Worm (Caenorhabditis elegans) whole organism, L4 larva: ENCODE data around the gene B0280.9.
A peak's percentile ranks its signal among the peaks of the same experiment; 100 is the strongest.

ENCODE experiments used
- R02D3.7 ChIP-seq: fragments of 150-350 bp; sonication (generic microtip); optimal IDR thresholded peaks from 3 replicates; lab custom pipeline; 2014; ENCODE audit warnings: missing biosample characterization, missing genetic modification characterization
- aha-1 ChIP-seq: fragments of 150-350 bp; peaks from one replicate; lab custom pipeline; 2014; ENCODE audit warnings: missing biosample characterization, missing genetic modification characterization
- ama-1 ChIP-seq: fragments of 150-350 bp; optimal IDR thresholded peaks from 2 replicates; lab custom pipeline; 2014; ENCODE audit warnings: inconsistent platforms, mixed read lengths
- attf-4 ChIP-seq: sonication (generic microtip); optimal IDR thresholded peaks from 3 replicates; lab custom pipeline; 2017; ENCODE audit warnings: missing biosample characterization, missing genetic modification characterization
- ceh-20 ChIP-seq: fragments of 200-800 bp; sonication (Bioruptor generic); IDR thresholded peaks from 2 replicates; pipeline ENCODE4 v1.3.6; 2022; ENCODE audit warnings: missing genetic modification reagents, missing genetic modification characterization, missing compliant biosample characterization
- ceh-28 ChIP-seq: fragments of 150-350 bp; optimal IDR thresholded peaks from 2 replicates; lab custom pipeline; 2014; ENCODE audit warnings: missing biosample characterization, missing genetic modification reagents, missing genetic modification characterization
- ceh-32 ChIP-seq: sonication (generic microtip); optimal IDR thresholded peaks from 2 replicates; lab custom pipeline; 2016; ENCODE audit warnings: mild to moderate bottlenecking, missing genetic modification characterization, missing compliant biosample characterization; ENCODE audit not compliant: poor library complexity
- cey-2 ChIP-seq: sonication (generic microtip); optimal IDR thresholded peaks from 3 replicates; lab custom pipeline; 2017; ENCODE audit warnings: missing genetic modification characterization, mild to moderate bottlenecking, missing compliant biosample characterization, antibody characterized with exemption, borderline replicate concordance; ENCODE audit not compliant: insufficient read depth
- daf-16 ChIP-seq, 3 experiments: sonication (generic microtip); optimal IDR thresholded peaks; 2 replicates each; lab custom pipeline; 2016 to 2017; ENCODE audit warnings: missing genetic modification characterization in 3 of 3, missing genetic modification reagents in 3 of 3, mild to moderate bottlenecking in 2 of 3, missing compliant biosample characterization in 2 of 3, missing biosample characterization in 1 of 3, moderate library complexity in 1 of 3
- daf-19 ChIP-seq: fragments of 200-800 bp; sonication (Bioruptor generic); conservative IDR thresholded peaks from 2 replicates; pipeline ENCODE4 v1.3.6; 2022; ENCODE audit warnings: missing genetic modification characterization, missing compliant biosample characterization
- dmd-6 ChIP-seq: fragments of 200-800 bp; sonication (Bioruptor generic); IDR thresholded peaks from 2 replicates; pipeline ENCODE4 v1.3.6; 2022; ENCODE audit warnings: missing genetic modification reagents, missing genetic modification characterization, missing compliant biosample characterization
- dpl-1 ChIP-seq: fragments of 150-350 bp; optimal IDR thresholded peaks from 2 replicates; lab custom pipeline; 2014; ENCODE audit warnings: missing biosample characterization, missing genetic modification reagents, missing genetic modification characterization
- fkh-10 ChIP-seq: fragments of 150-350 bp; optimal IDR thresholded peaks from 2 replicates; lab custom pipeline; 2014; ENCODE audit warnings: missing biosample characterization, missing genetic modification reagents, missing genetic modification characterization
- fos-1 ChIP-seq: fragments of 150-350 bp; optimal IDR thresholded peaks from 2 replicates; lab custom pipeline; 2014; ENCODE audit warnings: missing biosample characterization, missing genetic modification characterization
- hif-1 ChIP-seq, 2 experiments: sonication (generic microtip); optimal IDR thresholded peaks; 2 replicates each; lab custom pipeline; 2016 to 2017; ENCODE audit warnings: missing compliant biosample characterization in 2 of 2, missing genetic modification characterization in 2 of 2, missing genetic modification reagents in 2 of 2, missing genotype in 2 of 2, mild to moderate bottlenecking in 1 of 2
- hlh-11 ChIP-seq: fragments of 200-800 bp; sonication (Bioruptor generic); optimal IDR thresholded peaks from 2 replicates; lab custom pipeline; 2018; ENCODE audit warnings: mild to moderate bottlenecking, missing genetic modification characterization, missing compliant biosample characterization
- hlh-30 ChIP-seq: sonication (generic microtip); optimal IDR thresholded peaks from 2 replicates; lab custom pipeline; 2017; ENCODE audit warnings: antibody characterized with exemption, mild to moderate bottlenecking, missing genetic modification characterization, missing compliant biosample characterization; ENCODE audit not compliant: insufficient read depth
- lin-13 ChIP-seq: fragments of 150-350 bp; optimal IDR thresholded peaks from 2 replicates; lab custom pipeline; 2014; ENCODE audit warnings: missing biosample characterization, missing genetic modification reagents, missing genetic modification characterization
- lir-3 ChIP-seq: sonication (generic microtip); optimal IDR thresholded peaks from 2 replicates; lab custom pipeline; 2016; ENCODE audit warnings: mild to moderate bottlenecking, missing genetic modification characterization, missing compliant biosample characterization
- lsy-2 ChIP-seq, 2 experiments: fragments of 150-350 bp in 1 of 2; sonication (generic microtip) in 1 of 2; optimal IDR thresholded peaks; 2 replicates each; lab custom pipeline; 2014 to 2017; ENCODE audit warnings: missing biosample characterization in 2 of 2, missing genetic modification characterization in 2 of 2
- mes-2 ChIP-seq: sonication (generic microtip); optimal IDR thresholded peaks from 2 replicates; lab custom pipeline; 2016; ENCODE audit warnings: missing genotype, mild to moderate bottlenecking, missing genetic modification characterization, missing compliant biosample characterization; ENCODE audit not compliant: poor library complexity, severe bottlenecking
- mxl-3 ChIP-seq: fragments of 200-800 bp; sonication (Bioruptor generic); optimal IDR thresholded peaks from 2 replicates; lab custom pipeline; 2018; ENCODE audit warnings: mild to moderate bottlenecking, missing genetic modification characterization, missing compliant biosample characterization
- nhr-11 ChIP-seq: fragments of 150-350 bp; optimal IDR thresholded peaks from 2 replicates; lab custom pipeline; 2014; ENCODE audit warnings: missing biosample characterization, missing genetic modification characterization
- nhr-237 ChIP-seq: sonication (generic microtip); optimal IDR thresholded peaks from 2 replicates; lab custom pipeline; 2017; ENCODE audit warnings: missing biosample characterization, missing genetic modification characterization
- nhr-28 ChIP-seq: fragments of 150-350 bp; optimal IDR thresholded peaks from 2 replicates; lab custom pipeline; 2014; ENCODE audit warnings: missing biosample characterization, missing genetic modification characterization
- nhr-77 ChIP-seq: fragments of 150-350 bp; optimal IDR thresholded peaks from 2 replicates; lab custom pipeline; 2014; ENCODE audit warnings: missing biosample characterization, missing genetic modification characterization
- pqm-1 ChIP-seq: sonication (generic microtip); optimal IDR thresholded peaks from 2 replicates; lab custom pipeline; 2017; ENCODE audit warnings: missing biosample characterization, missing genetic modification characterization
- rbr-2 ChIP-seq: sonication (generic microtip); optimal IDR thresholded peaks from 2 replicates; lab custom pipeline; 2016; ENCODE audit warnings: missing genotype, missing genetic modification characterization, missing compliant biosample characterization
- spr-1 ChIP-seq: sonication (generic microtip); optimal IDR thresholded peaks from 2 replicates; lab custom pipeline; 2016; ENCODE audit warnings: mild to moderate bottlenecking, missing genetic modification characterization, missing compliant biosample characterization
- spr-3 ChIP-seq: fragments of 200-800 bp; sonication (Bioruptor generic); optimal IDR thresholded peaks from 2 replicates; lab custom pipeline; 2018; ENCODE audit warnings: mild to moderate bottlenecking, missing genetic modification characterization, missing compliant biosample characterization
- tra-1 ChIP-seq: fragments of 200-800 bp; sonication (Bioruptor generic); IDR thresholded peaks from 2 replicates; pipeline ENCODE4 v1.3.6; 2022; ENCODE audit warnings: missing genetic modification reagents, missing genetic modification characterization, missing compliant biosample characterization
- unc-130 ChIP-seq: sonication (generic microtip); optimal IDR thresholded peaks from 2 replicates; lab custom pipeline; 2016; ENCODE audit warnings: missing genetic modification reagents, missing genetic modification characterization, missing compliant biosample characterization
- vab-7 ChIP-seq: fragments of 200-800 bp; sonication (Bioruptor generic); IDR thresholded peaks from 2 replicates; pipeline ENCODE4 v1.3.6; 2022; ENCODE audit warnings: missing genetic modification reagents, missing genetic modification characterization, missing compliant biosample characterization
- zfp-2 ChIP-seq: sonication (generic microtip); optimal IDR thresholded peaks from 2 replicates; lab custom pipeline; 2016; ENCODE audit warnings: mild to moderate bottlenecking, missing genetic modification characterization, missing compliant biosample characterization
- zfp-3 ChIP-seq: fragments of 200-800 bp; sonication (Bioruptor generic); conservative IDR thresholded peaks from 2 replicates; pipeline ENCODE4 v1.3.6; 2022; ENCODE audit warnings: missing genetic modification reagents, missing genetic modification characterization, missing compliant biosample characterization
- zip-11 ChIP-seq: fragments of 200-800 bp; sonication (Bioruptor generic); IDR thresholded peaks from 2 replicates; pipeline ENCODE4 v1.3.6; 2022; ENCODE audit warnings: missing genetic modification characterization, missing compliant biosample characterization

The B0280.9 gene

DNA sequence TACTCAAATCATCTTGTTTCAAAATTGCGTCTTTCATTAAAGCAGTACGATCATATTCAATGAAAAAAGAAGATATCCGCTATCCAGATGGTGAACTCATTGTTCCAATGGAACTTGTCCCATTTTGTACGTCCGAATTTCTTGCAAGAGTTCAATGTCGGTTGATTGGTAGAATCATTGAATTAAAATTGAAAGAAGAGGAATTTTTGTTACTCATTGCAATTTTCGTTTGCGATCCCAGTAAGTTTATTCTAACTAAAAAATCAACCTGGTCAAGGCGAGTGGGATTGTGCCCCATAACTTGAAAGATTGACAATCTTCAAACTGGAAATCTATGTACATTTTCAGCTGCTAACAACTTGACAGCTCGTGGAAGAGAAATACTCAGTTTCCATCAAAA is 26.2 kb downstream of the B0280.9 start:
- TF ChIP-seq spr-1 (tag; lab: Kevin White, UChicago) (no peak), aha-1 (tag; lab: Kevin White, UChicago) (peak; percentile 96)

- TF ChIP-seq nhr-11 (tag; lab: Kevin White, UChicago): no peak
- TF ChIP-seq zfp-2: no peak
- TF ChIP-seq zfp-3 (GFP tag; lab: Robert Waterston, UW): no peak
- TF ChIP-seq ama-1 (lab: Kevin White, UChicago): no peak
- TF ChIP-seq fkh-10 (GFP tag; lab: Kevin White, UChicago): no peak
- no peak for TF ChIP-seq ceh-32 (tag; lab: Kevin White, UChicago)
- TF ChIP-seq nhr-237 (tag; lab: Kevin White, UChicago): no peak
- TF ChIP-seq R02D3.7 (tag; lab: Kevin White, UChicago): no peak
- no peak for TF ChIP-seq vab-7 (GFP tag; lab: Robert Waterston, UW)
- TF ChIP-seq hlh-11: no peak
- TF ChIP-seq ceh-20 (GFP tag; lab: Robert Waterston, UW): no peak
- TF ChIP-seq daf-16 (GFP tag; optimal IDR thresholded peaks at IDR 0.05; lab: Kevin White, UChicago): no peak
- no peak for TF ChIP-seq daf-16 (tag; optimal IDR thresholded peaks at IDR 0.05; lab: Kevin White, UChicago)
- no peak for TF ChIP-seq attf-4 (tag; lab: Kevin White, UChicago)
- TF ChIP-seq dpl-1 (GFP tag; lab: Kevin White, UChicago): no peak
- no peak for TF ChIP-seq spr-3
- no peak for TF ChIP-seq cey-2 (tag; lab: Kevin White, UChicago)
- TF ChIP-seq lir-3 (tag; lab: Kevin White, UChicago): no peak
These were observed 27.5 kb downstream of the B0280.9 start, which contains the start of gene nhr-9 for ce11 chrIII:7095156-7095555. TSS of gene nhr-9 (plus strand) at chrIII:7095462.

ce11 chrIII:7091042-7091441 is 31.7 kb downstream of the B0280.9 start, which contains the start of gene ZK418.2:
TSS of gene ZK418.2 (plus strand) at chrIII:7091342.
- TF ChIP-seq aha-1 (tag; lab: Kevin White, UChicago) (peak; percentile 57), pqm-1 (no peak)
- TF ChIP-seq, all 104 proteins: peak for 1

ce11 chrIII:7090545-7090944 is 32.1 kb downstream of the B0280.9 start, which contains the start of gene ZK418.10:
TSS of gene ZK418.10 (minus strand) at chrIII:7090692.
- TF ChIP-seq tra-1: no peak
- TF ChIP-seq nhr-11 (tag; lab: Kevin White, UChicago): peak; percentile 13
- TF ChIP-seq, all 104 proteins: peak for 1

- peak; percentile 42 for TF ChIP-seq rbr-2 (tag; lab: Kevin White, UChicago)
- TF ChIP-seq mes-2 (tag; lab: Kevin White, UChicago): peak; percentile 98
- TF ChIP-seq dpl-1 (GFP tag; lab: Kevin White, UChicago): peak; percentile 73
- TF ChIP-seq nhr-11 (tag; lab: Kevin White, UChicago): peak; percentile 6
- TF ChIP-seq fos-1 (tag; lab: Kevin White, UChicago): no peak
- TF ChIP-seq lsy-2 (tag; optimal IDR thresholded peaks at IDR 0.05; lab: Kevin White, UChicago): peak; percentile 22 to 89
- peak; percentile 27; the same call in 1 of the 2 replicates for TF ChIP-seq dmd-6 (GFP tag; lab: Robert Waterston, UW)
- TF ChIP-seq unc-130 (GFP tag; lab: Kevin White, UChicago): peak; percentile 79
- TF ChIP-seq mxl-3 (GFP tag; lab: Kevin White, UChicago): peak; percentile 33
- TF ChIP-seq nhr-77 (tag; lab: Kevin White, UChicago): peak; percentile 18
- peak; percentile 18 for TF ChIP-seq ceh-28 (tag; lab: Kevin White, UChicago)
- peak; percentile 26 for TF ChIP-seq nhr-28
- TF ChIP-seq hif-1 (tag; optimal IDR thresholded peaks at IDR 0.05; lab: Kevin White, UChicago): peak in 1 of 2 experiments; percentile 88
- peak; percentile 44 for TF ChIP-seq lin-13 (GFP tag; lab: Kevin White, UChicago)
- TF ChIP-seq hlh-30 (tag; lab: Kevin White, UChicago): peak; percentile 49
- TF ChIP-seq spr-3: no peak
- no peak for TF ChIP-seq zip-11 (GFP tag; lab: Robert Waterston, UW)
- TF ChIP-seq daf-19 (GFP tag; lab: Robert Waterston, UW): no peak
These were observed 34.9 kb downstream of the B0280.9 start, which contains the start of gene fubl-2 for ce11 chrIII:7087691-7088323. TSS of gene fubl-2 (minus strand) at chrIII:7087741.
